Worm (Caenorhabditis elegans) whole organism, L3 larva: ENCODE measurements around the gene let-716.
A peak's percentile ranks its signal among the peaks of the same experiment; 100 is the strongest.

Experiments
- ama-1 ChIP-seq: fragments of 150-350 bp; optimal IDR thresholded peaks from 2 replicates; lab custom pipeline; 2018
- elt-3 ChIP-seq, 3 experiments: fragments of 150-350 bp in 1 of 3; sonication (generic microtip) in 2 of 3; optimal IDR thresholded peaks; 2 replicates in 2 of 3; 4 replicates in 1 of 3; lab custom pipeline; 2014 to 2017; ENCODE audit warnings: missing biosample characterization in 3 of 3, missing genetic modification characterization in 3 of 3
- hmg-11 ChIP-seq: sonication (generic microtip); optimal IDR thresholded peaks from 2 replicates; lab custom pipeline; 2016; ENCODE audit warnings: missing genetic modification characterization, missing compliant biosample characterization
- mml-1 ChIP-seq: fragments of 150-350 bp; sonication (generic microtip); optimal IDR thresholded peaks from 3 replicates; lab custom pipeline; 2014; ENCODE audit warnings: missing biosample characterization, missing genetic modification characterization
- nhr-23 ChIP-seq: fragments of 150-350 bp; optimal IDR thresholded peaks from 2 replicates; lab custom pipeline; 2014; ENCODE audit warnings: missing biosample characterization, missing genetic modification reagents, missing genetic modification characterization
- pha-4 ChIP-seq: fragments of 150-350 bp; optimal IDR thresholded peaks from 2 replicates; lab custom pipeline; 2014; ENCODE audit warnings: missing biosample characterization, missing genetic modification reagents, missing genetic modification characterization
- unc-62 ChIP-seq: fragments of 150-350 bp; sonication (generic microtip); optimal IDR thresholded peaks from 4 replicates; lab custom pipeline; 2014; ENCODE audit warnings: missing biosample characterization, missing genetic modification reagents, missing genetic modification characterization

DNA sequence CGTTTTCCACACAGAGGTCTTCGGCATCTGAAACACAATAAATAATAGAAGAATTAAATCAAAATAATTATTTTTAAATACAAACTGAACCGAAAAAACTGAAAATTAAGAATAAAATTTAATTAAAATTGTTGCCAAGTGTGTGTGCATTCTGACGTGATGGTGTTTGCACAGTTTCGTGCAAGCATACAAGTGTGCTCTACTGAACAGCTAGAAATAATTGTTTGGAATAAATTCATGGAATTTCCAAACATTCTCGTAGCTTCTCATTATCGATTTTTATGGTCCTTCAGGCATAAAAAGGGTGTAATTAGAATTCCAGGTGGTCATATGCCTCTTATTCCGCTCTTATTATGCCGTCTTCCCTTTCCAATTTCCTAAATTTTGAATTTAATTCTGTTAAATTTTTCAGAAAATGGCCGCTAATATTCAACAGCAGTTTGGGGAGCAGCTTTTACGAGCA, 48.4 kb downstream of the let-716 start, which contains the start of the genes mrps-17 and txdc-9:
- TF ChIP-seq pha-4 (no peak), hmg-11 (peak; percentile 69), ama-1 (lab: Kevin White, UChicago) (peak; percentile 1), unc-62 (GFP tag; lab: Kevin White, UChicago) (no peak), mml-1 (no peak), elt-3 (tag; optimal IDR thresholded peaks at IDR 0.05; lab: Kevin White, UChicago) (no peak), nhr-23 (tag; lab: Kevin White, UChicago) (peak; percentile 73)
